Worm (Caenorhabditis elegans): ENCODE results near the gene srh-185.
A peak's percentile ranks its signal among the peaks of the same experiment; 100 is the strongest.

Gene srh-185

ce11 chrV:3034236-3034635 lies 31.8 kb upstream of the srh-185 start, which contains the start of gene srw-8:
srw-8 (minus strand) TSS chrV:3034336.
- TF ChIP-seq rpc-1 (optimal IDR thresholded peaks at IDR 0.05) (no peak), rpc-1 (tag; optimal IDR thresholded peaks at IDR 0.05) (no peak), lir-1 (GFP tag; conservative IDR thresholded peaks at IDR 0.05) (no peak), F10E7.11 (tag; optimal IDR thresholded peaks at IDR 0.05) (no peak), nhr-120 (GFP tag; IDR thresholded peaks at IDR 0.05) (no peak), ztf-22 (GFP tag; optimal IDR thresholded peaks at IDR 0.05) (no peak), T26A5.8 (tag; optimal IDR thresholded peaks at IDR 0.05) (no peak), attf-5 (GFP tag; optimal IDR thresholded peaks at IDR 0.05) (no peak), nfyb-1 (GFP tag; IDR thresholded peaks at IDR 0.05) (no peak), tbx-9 (tag; optimal IDR thresholded peaks at IDR 0.05; ENCODE audit: borderline replicate concordance) (no peak)

ce11 chrV:3038058-3038457 lies 28.0 kb upstream of the srh-185 start:
- peak; percentile 75; the same call in 1 of the 2 replicates for TF ChIP-seq egrh-3 (GFP tag; IDR thresholded peaks at IDR 0.05)
- no peak for TF ChIP-seq Y79H2A.3 (GFP tag; conservative IDR thresholded peaks at IDR 0.05)
- no peak for TF ChIP-seq snpc-4 (GFP tag; optimal IDR thresholded peaks at IDR 0.05)
- peak in 1 of 4 experiments; percentile 22 for TF ChIP-seq snpc-4 (tag; optimal IDR thresholded peaks at IDR 0.05)
- no peak for TF ChIP-seq tbx-9 (tag; optimal IDR thresholded peaks at IDR 0.05; ENCODE audit: borderline replicate concordance)

- TF ChIP-seq hmg-1.2 (GFP tag; IDR thresholded peaks at IDR 0.05) (no peak), lin-35 (GFP tag; optimal IDR thresholded peaks at IDR 0.05) (no peak), F23B12.7 (tag; optimal IDR thresholded peaks at IDR 0.05; ENCODE audit: insufficient read depth) (no peak), B0019.2 (GFP tag; conservative IDR thresholded peaks at IDR 0.05) (no peak), akir-1 (GFP tag; optimal IDR thresholded peaks at IDR 0.05) (no peak), aptf-2 (GFP tag; conservative IDR thresholded peaks at IDR 0.05) (no peak), nfyb-1 (GFP tag; IDR thresholded peaks at IDR 0.05) (no peak), mxl-1 (tag; optimal IDR thresholded peaks at IDR 0.05) (no peak), pbrm-1 (GFP tag; IDR thresholded peaks at IDR 0.05) (no peak), nhr-179 (tag; optimal IDR thresholded peaks at IDR 0.05) (no peak), fkh-3 (tag; optimal IDR thresholded peaks at IDR 0.05) (no peak), mcd-1 (GFP tag; IDR thresholded peaks at IDR 0.05) (no peak), K12H6.12 (tag; optimal IDR thresholded peaks at IDR 0.05) (no peak)
These were observed 26.7 kb upstream of the srh-185 start, which contains the start of gene chpf-2 for ce11 chrV:3039282-3039681. chpf-2 (minus strand) TSS chrV:3039382.

- no peak for TF ChIP-seq F57C9.4 (tag; optimal IDR thresholded peaks at IDR 0.05)
- no peak for TF ChIP-seq C17E4.6 (GFP tag; IDR thresholded peaks at IDR 0.05)
- no peak for TF ChIP-seq snpc-1.1 (tag; optimal IDR thresholded peaks at IDR 0.05; ENCODE audit: insufficient read depth)
- TF ChIP-seq F37B4.10 (GFP tag; IDR thresholded peaks at IDR 0.05), result no peak
- no peak for TF ChIP-seq ceh-58 (GFP tag; IDR thresholded peaks at IDR 0.05)
- TF ChIP-seq rpc-1 (optimal IDR thresholded peaks at IDR 0.05), result no peak
- TF ChIP-seq rpc-1 (tag; optimal IDR thresholded peaks at IDR 0.05), result no peak
- no peak for TF ChIP-seq sptf-2 (GFP tag; optimal IDR thresholded peaks at IDR 0.05)
- no peak for TF ChIP-seq attf-3 (GFP tag; conservative IDR thresholded peaks at IDR 0.05)
- no peak for TF ChIP-seq efl-1 (GFP tag; optimal IDR thresholded peaks at IDR 0.05)
- TF ChIP-seq lin-54 (GFP tag; optimal IDR thresholded peaks at IDR 0.05), result no peak
- no peak for TF ChIP-seq F52B5.7 (tag; optimal IDR thresholded peaks at IDR 0.05)
- TF ChIP-seq F55B11.4 (tag; optimal IDR thresholded peaks at IDR 0.05; ENCODE audit: borderline replicate concordance, insufficient read depth), result no peak
- no peak for TF ChIP-seq snpc-1.3 (tag; optimal IDR thresholded peaks at IDR 0.05; ENCODE audit: insufficient read depth)
- no peak for TF ChIP-seq Y53F4B.3 (GFP tag; IDR thresholded peaks at IDR 0.05)
- no peak for TF ChIP-seq F22D6.2 (tag; optimal IDR thresholded peaks at IDR 0.05)
- no peak for TF ChIP-seq B0261.1 (tag; optimal IDR thresholded peaks at IDR 0.05)
- TF ChIP-seq ama-1 (optimal IDR thresholded peaks at IDR 0.05), result no peak
- TF ChIP-seq ama-1 (GFP tag; optimal IDR thresholded peaks at IDR 0.05), result no peak
These were observed 25.1 kb upstream of the srh-185 start for ce11 chrV:3040930-3041329.

All from whole organism, young adult.